Fruit fly (Drosophila melanogaster) whole organism, embryonic: ENCODE measurements around the gene scramb2.

ENCODE experiments used
- B-H1 ChIP-seq: fragments of 200-800 bp; sonication (Bioruptor generic); IDR thresholded peaks from 3 replicates; pipeline ENCODE4 v1.3.6; 2022; ENCODE audit warnings: missing biosample characterization, missing genetic modification characterization
- B-H2 ChIP-seq: fragments of 200-800 bp; sonication (Bioruptor generic); optimal IDR thresholded peaks from 2 replicates; lab custom pipeline; 2018; ENCODE audit warnings: missing biosample characterization, mild to moderate bottlenecking, missing genetic modification characterization
- CG11723 ChIP-seq: fragments of 200-800 bp; sonication (Bioruptor generic); optimal IDR thresholded peaks from 2 replicates; lab custom pipeline; 2017; ENCODE audit warnings: missing biosample characterization, mild to moderate bottlenecking, missing genetic modification characterization
- CG12942 ChIP-seq: fragments of 200-800 bp; sonication (Bioruptor generic); optimal IDR thresholded peaks from 3 replicates; lab custom pipeline; 2016; ENCODE audit warnings: missing biosample characterization, missing genetic modification characterization
- CG13424 ChIP-seq: fragments of 200-800 bp; sonication (Bioruptor generic); optimal IDR thresholded peaks from 2 replicates; lab custom pipeline; 2019; ENCODE audit warnings: missing biosample characterization, mild to moderate bottlenecking, missing genetic modification characterization, moderate library complexity
- CG14667 ChIP-seq: fragments of 200-800 bp; sonication (Bioruptor generic); IDR thresholded peaks from 2 replicates; pipeline ENCODE4 v1.3.6; 2022; ENCODE audit warnings: missing biosample characterization, missing genetic modification characterization
- CG14860 ChIP-seq: fragments of 200-800 bp; sonication (Bioruptor generic); IDR thresholded peaks from 3 replicates; pipeline ENCODE4 v1.3.6; 2022; ENCODE audit warnings: missing biosample characterization, missing genetic modification characterization; ENCODE audit not compliant: partially characterized antibody
- CG15479 ChIP-seq: fragments of 200-800 bp; sonication (Bioruptor generic); optimal IDR thresholded peaks from 3 replicates; lab custom pipeline; 2019; ENCODE audit warnings: missing biosample characterization, mild to moderate bottlenecking, missing genetic modification characterization, moderate library complexity
- CG17385 ChIP-seq: fragments of 200-800 bp; sonication (Bioruptor generic); optimal IDR thresholded peaks from 3 replicates; lab custom pipeline; 2018; ENCODE audit warnings: missing biosample characterization, mild to moderate bottlenecking, missing genetic modification characterization
- CG18476 ChIP-seq: fragments of 200-800 bp; sonication (Bioruptor generic); optimal IDR thresholded peaks from 2 replicates; lab custom pipeline; 2016; ENCODE audit warnings: missing biosample characterization, mild to moderate bottlenecking, missing genetic modification characterization
- CG18599 ChIP-seq: fragments of 200-800 bp; sonication (Bioruptor generic); optimal IDR thresholded peaks from 3 replicates; lab custom pipeline; 2017; ENCODE audit warnings: missing biosample characterization, missing genetic modification characterization, mild to moderate bottlenecking, moderate library complexity, missing genetic modification reagents
- CG2678 ChIP-seq: fragments of 200-800 bp; sonication (Bioruptor generic); optimal IDR thresholded peaks from 3 replicates; lab custom pipeline; 2019; ENCODE audit warnings: missing biosample characterization, mild to moderate bottlenecking, missing genetic modification characterization, moderate library complexity
- CG30020 ChIP-seq: fragments of 200-800 bp; optimal IDR thresholded peaks from 2 replicates; lab custom pipeline; 2019; ENCODE audit warnings: missing biosample characterization, mild to moderate bottlenecking, missing genetic modification characterization, moderate library complexity
- CG34422 ChIP-seq: fragments of 200-800 bp; sonication (Bioruptor generic); IDR thresholded peaks from 3 replicates; pipeline ENCODE4 v1.3.6; 2022; ENCODE audit warnings: missing biosample characterization, missing genetic modification characterization
- CG6689 ChIP-seq: fragments of 200-800 bp; sonication (Bioruptor generic); IDR thresholded peaks from 2 replicates; pipeline ENCODE4 v1.3.6; 2022; ENCODE audit warnings: missing biosample characterization, missing genetic modification characterization
- CG7271 ChIP-seq: fragments of 200-800 bp; sonication (Bioruptor generic); optimal IDR thresholded peaks from 2 replicates; lab custom pipeline; 2018; ENCODE audit warnings: missing biosample characterization, mild to moderate bottlenecking, missing genetic modification characterization, moderate library complexity
- CG7556 ChIP-seq: fragments of 200-800 bp; sonication (Bioruptor generic); optimal IDR thresholded peaks from 2 replicates; lab custom pipeline; 2017; ENCODE audit warnings: missing biosample characterization, mild to moderate bottlenecking, missing genetic modification characterization
- CG8281 ChIP-seq: fragments of 200-800 bp; sonication (Bioruptor generic); optimal IDR thresholded peaks from 2 replicates; lab custom pipeline; 2018; ENCODE audit warnings: missing biosample characterization, mild to moderate bottlenecking, missing genetic modification characterization, moderate library complexity
- CG9215 ChIP-seq: fragments of 200-800 bp; sonication (Bioruptor generic); IDR thresholded peaks from 2 replicates; pipeline ENCODE4 v1.3.6; 2022; ENCODE audit warnings: missing biosample characterization, missing genetic modification characterization
- CG9727 ChIP-seq: fragments of 200-800 bp; sonication (Bioruptor generic); optimal IDR thresholded peaks from 3 replicates; lab custom pipeline; 2017; ENCODE audit warnings: missing biosample characterization, mild to moderate bottlenecking, missing genetic modification characterization
- GATAe ChIP-seq: fragments of 200-800 bp; sonication (Bioruptor generic); conservative IDR thresholded peaks from 2 replicates; pipeline ENCODE4 v1.3.6; 2022; ENCODE audit warnings: missing biosample characterization, missing genetic modification characterization
- Lhr ChIP-seq: fragments of 200-800 bp; sonication (Bioruptor generic); optimal IDR thresholded peaks from 3 replicates; lab custom pipeline; 2017; ENCODE audit warnings: mild to moderate bottlenecking, missing biosample characterization, missing genetic modification reagents, missing genetic modification characterization
- Mad ChIP-seq: fragments of 200-800 bp; sonication (Bioruptor generic); optimal IDR thresholded peaks from 2 replicates; lab custom pipeline; 2016; ENCODE audit warnings: missing biosample characterization, missing genetic modification characterization
- Nf-YA ChIP-seq: fragments of 200-800 bp; sonication (Bioruptor generic); IDR thresholded peaks from 2 replicates; pipeline ENCODE4 v1.3.6; 2022; ENCODE audit warnings: missing biosample characterization, missing genetic modification characterization
- Rfx ChIP-seq: fragments of 200-800 bp; sonication (Bioruptor generic); IDR thresholded peaks from 2 replicates; pipeline ENCODE4 v1.3.6; 2022; ENCODE audit warnings: missing biosample characterization, missing genetic modification characterization
- Side ChIP-seq: fragments of 200-800 bp; sonication (Bioruptor generic); optimal IDR thresholded peaks from 2 replicates; lab custom pipeline; 2016; ENCODE audit warnings: missing biosample characterization, missing genetic modification characterization
- ab ChIP-seq: fragments of 200-800 bp; sonication (Bioruptor generic); optimal IDR thresholded peaks from 2 replicates; lab custom pipeline; 2016; ENCODE audit warnings: missing biosample characterization, missing genetic modification characterization
- ac ChIP-seq: fragments of 200-800 bp; sonication (Bioruptor generic); optimal IDR thresholded peaks from 3 replicates; lab custom pipeline; 2017; ENCODE audit warnings: missing biosample characterization, mild to moderate bottlenecking, missing genetic modification characterization
- br ChIP-seq: fragments of >200 bp; optimal IDR thresholded peaks from 2 replicates; lab custom pipeline; 2017
- caup ChIP-seq: fragments of 200-800 bp; sonication (Bioruptor generic); optimal IDR thresholded peaks from 3 replicates; lab custom pipeline; 2017; ENCODE audit warnings: missing biosample characterization, mild to moderate bottlenecking, missing genetic modification characterization, moderate library complexity; ENCODE audit not compliant: severe bottlenecking
- crol ChIP-seq: fragments of 200-800 bp; sonication (Bioruptor generic); IDR thresholded peaks from 2 replicates; pipeline ENCODE4 v1.3.6; 2022; ENCODE audit warnings: missing biosample characterization, missing genetic modification characterization
- dimm ChIP-seq: fragments of 200-800 bp; sonication (Bioruptor generic); IDR thresholded peaks from 2 replicates; pipeline ENCODE4 v1.3.6; 2022; ENCODE audit warnings: missing biosample characterization, missing genetic modification characterization
- dmrt99B ChIP-seq: fragments of 200-800 bp; sonication (Bioruptor generic); optimal IDR thresholded peaks from 2 replicates; lab custom pipeline; 2018; ENCODE audit warnings: missing biosample characterization, mild to moderate bottlenecking, missing genetic modification characterization, moderate library complexity
- fd96Cb ChIP-seq: fragments of 200-800 bp; sonication (Bioruptor generic); optimal IDR thresholded peaks from 2 replicates; lab custom pipeline; 2018; ENCODE audit warnings: missing biosample characterization, mild to moderate bottlenecking, missing genetic modification characterization, moderate library complexity
- grn ChIP-seq: fragments of 200-800 bp; sonication (Bioruptor generic); optimal IDR thresholded peaks from 3 replicates; lab custom pipeline; 2017; ENCODE audit warnings: missing biosample characterization, missing genetic modification characterization
- gro ChIP-seq: fragments of 200-800 bp; sonication (Bioruptor generic); optimal IDR thresholded peaks from 2 replicates; lab custom pipeline; 2016; ENCODE audit warnings: missing biosample characterization, missing genetic modification characterization
- h ChIP-seq: fragments of >200 bp; optimal IDR thresholded peaks from 2 replicates; lab custom pipeline; 2017
- hkb ChIP-seq, 2 experiments: fragments of 200-800 bp in 1 of 2; fragments of >200 bp in 1 of 2; sonication (Bioruptor generic) in 1 of 2; IDR thresholded peaks in 1 of 2; optimal IDR thresholded peaks in 1 of 2; 2 replicates each; pipeline versions ENCODE4 v1.3.6 to Lab custom; 2017 to 2022; ENCODE audit warnings: missing biosample characterization in 1 of 2, missing genetic modification characterization in 1 of 2
- ken ChIP-seq: fragments of 200-800 bp; sonication (Bioruptor generic); IDR thresholded peaks from 3 replicates; pipeline ENCODE4 v1.3.6; 2022; ENCODE audit warnings: missing biosample characterization, missing genetic modification characterization
- knrl ChIP-seq: fragments of 200-800 bp; sonication (Bioruptor generic); IDR thresholded peaks from 3 replicates; pipeline ENCODE4 v1.3.6; 2022; ENCODE audit warnings: missing biosample characterization, missing genetic modification characterization; ENCODE audit not compliant: partially characterized antibody
- org-1 ChIP-seq: fragments of 200-800 bp; sonication (Bioruptor generic); optimal IDR thresholded peaks from 2 replicates; lab custom pipeline; 2017; ENCODE audit warnings: missing biosample characterization, missing genetic modification characterization
- p53 ChIP-seq: fragments of 200-800 bp; sonication (Bioruptor generic); optimal IDR thresholded peaks from 2 replicates; lab custom pipeline; 2016; ENCODE audit warnings: missing biosample characterization, missing genetic modification characterization
- pfk ChIP-seq: fragments of 200-800 bp; sonication (Bioruptor generic); optimal IDR thresholded peaks from 2 replicates; lab custom pipeline; 2018; ENCODE audit warnings: missing biosample characterization, mild to moderate bottlenecking, missing genetic modification characterization, moderate library complexity
- pum ChIP-seq: fragments of 200-800 bp; sonication (Bioruptor generic); optimal IDR thresholded peaks from 2 replicates; lab custom pipeline; 2016; ENCODE audit warnings: missing biosample characterization, missing genetic modification characterization
- sd ChIP-seq: fragments of 200-800 bp; sonication (Bioruptor generic); optimal IDR thresholded peaks from 3 replicates; lab custom pipeline; 2018; ENCODE audit warnings: missing biosample characterization, mild to moderate bottlenecking, missing genetic modification characterization, moderate library complexity
- so ChIP-seq: fragments of 200-800 bp; sonication (Bioruptor generic); IDR thresholded peaks from 3 replicates; pipeline ENCODE4 v1.3.6; 2022; ENCODE audit warnings: missing biosample characterization, missing genetic modification characterization
- trh ChIP-seq: fragments of 200-800 bp; sonication (Bioruptor generic); optimal IDR thresholded peaks from 2 replicates; lab custom pipeline; 2016; ENCODE audit warnings: missing biosample characterization, missing genetic modification characterization
- unc-4 ChIP-seq: fragments of 200-800 bp; sonication (Bioruptor generic); IDR thresholded peaks from 2 replicates; pipeline ENCODE4 v1.3.6; 2022; ENCODE audit warnings: missing biosample characterization, missing genetic modification characterization; ENCODE audit not compliant: partially characterized antibody

The scramb2 gene

DNA sequence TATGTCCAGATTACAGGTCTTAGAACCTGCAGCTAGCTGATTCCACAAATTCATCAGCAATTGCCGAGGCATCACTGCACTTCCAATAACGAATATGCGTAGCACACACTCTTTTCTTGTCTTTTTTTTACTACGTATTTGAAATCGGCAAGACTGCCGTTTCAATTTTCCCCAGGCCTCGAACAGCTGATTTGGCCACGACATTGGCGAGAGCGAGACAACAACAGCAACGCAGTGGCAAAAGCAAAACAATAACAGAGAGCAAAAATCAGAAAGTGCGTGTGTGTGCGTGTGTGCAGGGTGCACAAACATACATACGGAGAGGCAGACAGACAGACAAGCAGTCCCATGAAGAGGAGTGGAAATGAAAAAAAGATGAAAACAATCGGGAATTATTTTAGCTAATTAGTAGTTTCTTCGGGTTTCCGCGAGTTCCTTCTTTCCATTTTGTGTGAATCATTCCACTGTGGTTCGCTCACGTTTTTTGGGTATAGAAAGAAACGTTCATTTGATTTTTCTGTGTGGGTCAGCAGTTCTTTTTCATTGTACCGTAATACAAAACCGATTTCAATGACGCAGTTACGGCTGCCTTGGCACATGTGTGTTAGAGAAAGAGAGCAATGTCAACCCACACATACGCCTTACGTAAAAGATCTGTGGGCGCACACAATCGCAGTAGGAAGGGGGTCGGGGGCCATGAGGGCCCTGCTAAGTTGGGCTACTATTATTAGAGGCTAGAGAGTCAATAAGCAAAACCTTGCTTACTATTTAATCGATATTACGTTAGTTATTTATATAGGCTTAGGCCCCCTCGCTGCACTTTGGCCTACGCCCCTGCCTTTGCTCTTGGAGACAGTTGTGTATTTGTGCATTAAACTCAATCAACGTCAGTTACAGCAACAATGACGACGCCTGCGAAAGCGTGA is 13.7 kb upstream of the scramb2 start (continued):
- TF ChIP-seq B-H2 (peak; percentile 91), B-H1 (GFP tag; lab: Robert Waterston, UW) (peak; percentile 99), CG17385 (GFP tag; lab: Kevin White, UChicago) (peak; percentile 94), CG30020 (peak; percentile 76), GATAe (GFP tag; lab: Robert Waterston, UW) (peak; percentile 97), CG6689 (peak; percentile 99), so (GFP tag; lab: Robert Waterston, UW) (peak; percentile 99), br (lab: Kevin White, UChicago) (no peak), caup (GFP tag; lab: Kevin White, UChicago) (peak; percentile 98), CG18476 (GFP tag; lab: Kevin White, UChicago) (peak; percentile 97), CG13424 (peak; percentile 97), knrl (no peak), dmrt99B (tag; lab: Kevin White, UChicago) (peak; percentile 98), CG9727 (peak; percentile 99), h (lab: Kevin White, UChicago) (no peak), CG14667 (peak; percentile 99), dimm (GFP tag; lab: Robert Waterston, UW) (peak; percentile 98), CG9215 (peak; percentile 98), Rfx (GFP tag; lab: Robert Waterston, UW) (peak; percentile 100), CG18599 (peak; percentile 99), Lhr (GFP tag; lab: Kevin White, UChicago) (peak; percentile 92), ab (GFP tag; lab: Kevin White, UChicago) (peak; percentile 99), trh (GFP tag; lab: Kevin White, UChicago) (peak; percentile 96), crol (GFP tag; lab: Robert Waterston, UW) (peak; percentile 90), CG7271 (tag; lab: Kevin White, UChicago) (peak; percentile 85), fd96Cb (tag; lab: Kevin White, UChicago) (peak; percentile 98), CG12942 (GFP tag; lab: Kevin White, UChicago) (peak; percentile 98), p53 (GFP tag; lab: Kevin White, UChicago) (peak; percentile 97), pum (GFP tag; lab: Kevin White, UChicago) (peak; percentile 99), unc-4 (GFP tag; lab: Robert Waterston, UW) (peak; percentile 31; the same call in 1 of the 2 replicates), CG7556 (peak; percentile 97), CG14860 (GFP tag; lab: Robert Waterston, UW) (no peak), CG15479 (peak; percentile 6), Mad (peak; percentile 98), hkb (optimal IDR thresholded peaks at IDR 0.05; lab: Kevin White, UChicago) (no peak), hkb (GFP tag; IDR thresholded peaks at IDR 0.05; lab: Robert Waterston, UW) (peak; percentile 99), Nf-YA (GFP tag; lab: Robert Waterston, UW) (peak; percentile 99), ken (GFP tag; lab: Robert Waterston, UW) (peak; percentile 100), sd (peak; percentile 88), gro (GFP tag; lab: Kevin White, UChicago) (peak; percentile 99), ac (peak; percentile 94), pfk (GFP tag; lab: Kevin White, UChicago) (peak; percentile 63), CG2678 (tag; lab: Kevin White, UChicago) (peak; percentile 98), CG34422 (GFP tag; lab: Robert Waterston, UW) (peak; percentile 99), grn (GFP tag; lab: Kevin White, UChicago) (peak; percentile 88), CG8281 (peak; percentile 90), org-1 (GFP tag; lab: Kevin White, UChicago) (peak; percentile 99), Side (GFP tag; lab: Kevin White, UChicago) (peak; percentile 99), CG11723 (GFP tag; lab: Kevin White, UChicago) (peak; percentile 99)
